Fruit fly (Drosophila melanogaster): ENCODE measurements around the gene TORIP.
A peak's percentile ranks its signal among the peaks of the same experiment; 100 is the strongest.

The TORIP gene

dm6 chr3L:19790929-19791687, 13.8 kb downstream of the TORIP start (continued):
- TF ChIP-seq mld (GFP tag; IDR thresholded peaks at IDR 0.05; ENCODE audit: partially characterized antibody), result no peak
- peak; percentile 78 for TF ChIP-seq CG12391 (tag; optimal IDR thresholded peaks at IDR 0.05)
- TF ChIP-seq ro (GFP tag; IDR thresholded peaks at IDR 0.05), result 0 out of 2 replicates have a peak, but pooled peaks have one; percentile 20
- peak; percentile 21; the same call in 1 of the 2 replicates for TF ChIP-seq tna (GFP tag; IDR thresholded peaks at IDR 0.05; ENCODE audit: partially characterized antibody)
- TF ChIP-seq CG6683 (GFP tag; optimal IDR thresholded peaks at IDR 0.05), result peak; percentile 18
- peak; percentile 24 for TF ChIP-seq sug (tag; optimal IDR thresholded peaks at IDR 0.05)
- peak; percentile 64 for TF ChIP-seq Ssrp (tag; optimal IDR thresholded peaks at IDR 0.05)
- peak; percentile 32 for TF ChIP-seq CG10274 (GFP tag; optimal IDR thresholded peaks at IDR 0.05)
- TF ChIP-seq wor (GFP tag; IDR thresholded peaks at IDR 0.05), result 0 out of 2 replicates have a peak, but pooled peaks have one; percentile 24
- TF ChIP-seq CG15696 (tag; optimal IDR thresholded peaks at IDR 0.05), result peak; percentile 26
- peak; percentile 59 for TF ChIP-seq HHEX (GFP tag; optimal IDR thresholded peaks at IDR 0.05)
- TF ChIP-seq disco-r (GFP tag; optimal IDR thresholded peaks at IDR 0.05), result peak; percentile 57
- peak; percentile 85 for TF ChIP-seq Jarid2 (GFP tag; optimal IDR thresholded peaks at IDR 0.05)
- 0 out of 3 replicates have a peak, but pooled peaks have one; percentile 52 for TF ChIP-seq CG3726 (GFP tag; IDR thresholded peaks at IDR 0.05)
- no peak for TF ChIP-seq her (GFP tag; optimal IDR thresholded peaks at IDR 0.05)
- TF ChIP-seq CG32767 (GFP tag; IDR thresholded peaks at IDR 0.05), result 0 out of 2 replicates have a peak, but pooled peaks have one; percentile 24
- TF ChIP-seq Ets65A (GFP tag), result peak; percentile 96
- TF ChIP-seq fru (optimal IDR thresholded peaks at IDR 0.05), result no peak
- peak; percentile 81 for TF ChIP-seq CG13775 (GFP tag; optimal IDR thresholded peaks at IDR 0.05)
- peak; percentile 34 for TF ChIP-seq CG15601 (tag; optimal IDR thresholded peaks at IDR 0.05)
- peak; percentile 31; the same call in 1 of the 2 replicates for TF ChIP-seq CG4404 (GFP tag; IDR thresholded peaks at IDR 0.05)
- TF ChIP-seq CG18619 (GFP tag; optimal IDR thresholded peaks at IDR 0.05), result peak; percentile 58
- TF ChIP-seq zfh1 (GFP tag; IDR thresholded peaks at IDR 0.05), result peak; percentile 32; the same call in 2 of the 3 replicates
- no peak for TF ChIP-seq CG12299 (tag; optimal IDR thresholded peaks at IDR 0.05)
- peak; percentile 90 for TF ChIP-seq sens (GFP tag)
- peak; percentile 80 for TF ChIP-seq CG10543 (GFP tag; optimal IDR thresholded peaks at IDR 0.05)
- peak; percentile 79 for TF ChIP-seq bcd (GFP tag; optimal IDR thresholded peaks at IDR 0.05)
- peak; percentile 28 for TF ChIP-seq unpg (GFP tag; optimal IDR thresholded peaks at IDR 0.05)
- TF ChIP-seq ems (GFP tag; optimal IDR thresholded peaks at IDR 0.05), result peak; percentile 4
- TF ChIP-seq CG3281 (GFP tag; optimal IDR thresholded peaks at IDR 0.05), result peak; percentile 71
- peak; percentile 81 for TF ChIP-seq twi (tag; optimal IDR thresholded peaks at IDR 0.05)
- TF ChIP-seq CG33213 (GFP tag; optimal IDR thresholded peaks at IDR 0.05), result no peak
- peak; percentile 74 for TF ChIP-seq CG8290 (GFP tag; optimal IDR thresholded peaks at IDR 0.05)
- TF ChIP-seq CG8290 (tag; optimal IDR thresholded peaks at IDR 0.05), result peak; percentile 29 to 31
- TF ChIP-seq gsb (GFP tag; IDR thresholded peaks at IDR 0.05), result no peak
- TF ChIP-seq Nf-YC (tag; optimal IDR thresholded peaks at IDR 0.05), result peak; percentile 63
- peak; percentile 38 to 48 for TF ChIP-seq bsh (GFP tag; optimal IDR thresholded peaks at IDR 0.05)
- TF ChIP-seq p53 (GFP tag; optimal IDR thresholded peaks at IDR 0.05), result peak; percentile 42
- peak; percentile 57 for TF ChIP-seq HLH54F (GFP tag; optimal IDR thresholded peaks at IDR 0.05)
- peak; percentile 60 for TF ChIP-seq Dip3 (GFP tag; optimal IDR thresholded peaks at IDR 0.05)
- TF ChIP-seq CG15269 (tag; optimal IDR thresholded peaks at IDR 0.05), result peak; percentile 37
- peak; percentile 94 for TF ChIP-seq wek (GFP tag; optimal IDR thresholded peaks at IDR 0.05)
- TF ChIP-seq CG14014 (GFP tag; IDR thresholded peaks at IDR 0.05), result peak; percentile 42
- TF ChIP-seq Max (GFP tag; optimal IDR thresholded peaks at IDR 0.05), result peak; percentile 68
- no peak for TF ChIP-seq CG31388 (GFP tag; optimal IDR thresholded peaks at IDR 0.05)
- TF ChIP-seq sens-2 (GFP tag; IDR thresholded peaks at IDR 0.05), result no peak
- peak; percentile 47 for TF ChIP-seq tup (GFP tag; optimal IDR thresholded peaks at IDR 0.05)
- peak; percentile 54 for TF ChIP-seq CG17359 (tag; optimal IDR thresholded peaks at IDR 0.05)
- TF ChIP-seq Sry-δ (GFP tag; optimal IDR thresholded peaks at IDR 0.05), result peak; percentile 34
